Worm (Caenorhabditis elegans) whole organism, L1 larva: ENCODE measurements around the gene flp-3.

Experiments used
- C16A3.4 ChIP-seq: fragments of 150-350 bp; optimal IDR thresholded peaks from 2 replicates; lab custom pipeline; 2014; ENCODE audit warnings: missing biosample characterization, missing genetic modification characterization
- C34B4.2 ChIP-seq: sonication (generic microtip); optimal IDR thresholded peaks from 2 replicates; lab custom pipeline; 2017; ENCODE audit warnings: mild to moderate bottlenecking, missing genetic modification characterization, missing compliant biosample characterization
- F16B12.6 ChIP-seq: fragments of 150-350 bp; optimal IDR thresholded peaks from 2 replicates; lab custom pipeline; 2014; ENCODE audit warnings: missing biosample characterization, missing genetic modification characterization
- aha-1 ChIP-seq: fragments of 150-350 bp; optimal IDR thresholded peaks from 2 replicates; lab custom pipeline; 2014; ENCODE audit warnings: missing biosample characterization, missing genetic modification characterization
- alr-1 ChIP-seq: fragments of 200-800 bp; sonication (Bioruptor generic); optimal IDR thresholded peaks from 2 replicates; lab custom pipeline; 2018; ENCODE audit warnings: borderline replicate concordance, mild to moderate bottlenecking, missing genetic modification characterization, missing compliant biosample characterization
- ama-1 ChIP-seq: fragments of 150-350 bp; optimal IDR thresholded peaks from 2 replicates; lab custom pipeline; 2014
- blmp-1 ChIP-seq: fragments of 150-350 bp; optimal IDR thresholded peaks from 2 replicates; lab custom pipeline; 2014; ENCODE audit warnings: missing biosample characterization, missing genetic modification characterization
- ceh-8 ChIP-seq: fragments of 200-800 bp; sonication (Bioruptor generic); optimal IDR thresholded peaks from 2 replicates; lab custom pipeline; 2018; ENCODE audit warnings: mild to moderate bottlenecking, missing genetic modification characterization, moderate library complexity, missing compliant biosample characterization
- ceh-90 ChIP-seq: sonication (generic microtip); optimal IDR thresholded peaks from 2 replicates; lab custom pipeline; 2016; ENCODE audit warnings: missing genetic modification characterization, missing compliant biosample characterization
- ces-1 ChIP-seq: fragments of 150-350 bp; optimal IDR thresholded peaks from 2 replicates; lab custom pipeline; 2014; ENCODE audit warnings: missing biosample characterization, missing genetic modification reagents, missing genetic modification characterization
- dpl-1 ChIP-seq, 3 experiments: fragments of 150-350 bp in 2 of 3; sonication (generic microtip) in 1 of 3; optimal IDR thresholded peaks; 2 replicates each; lab custom pipeline; 2014 to 2017; ENCODE audit warnings: missing biosample characterization in 3 of 3, missing genetic modification characterization in 3 of 3, missing genetic modification reagents in 3 of 3
- efl-1 ChIP-seq, 4 experiments: fragments of 150-350 bp; optimal IDR thresholded peaks in 3 of 4; peaks in 1 of 4; 1 replicate in 1 of 4; 2 replicates in 3 of 4; lab custom pipeline; 2014; ENCODE audit warnings: missing biosample characterization in 2 of 4, missing genetic modification characterization in 2 of 4, missing genetic modification reagents in 2 of 4
- elt-2 ChIP-seq: sonication (generic microtip); optimal IDR thresholded peaks from 2 replicates; lab custom pipeline; 2016; ENCODE audit warnings: missing genetic modification characterization, mild to moderate bottlenecking, inconsistent platforms, missing compliant biosample characterization, missing genetic modification reagents
- elt-3 ChIP-seq, 6 experiments: fragments of 150-350 bp in 1 of 6; sonication (generic microtip); optimal IDR thresholded peaks; 2 replicates each; lab custom pipeline; 2017 to 2018; ENCODE audit warnings: missing biosample characterization in 6 of 6, missing genetic modification characterization in 6 of 6, inconsistent platforms in 1 of 6
- fkh-10 ChIP-seq: sonication (generic microtip); optimal IDR thresholded peaks from 2 replicates; lab custom pipeline; 2017; ENCODE audit warnings: missing biosample characterization, missing genetic modification reagents, missing genetic modification characterization
- fkh-8 ChIP-seq: sonication (generic microtip); optimal IDR thresholded peaks from 2 replicates; lab custom pipeline; 2016; ENCODE audit warnings: mild to moderate bottlenecking, missing genetic modification characterization, missing compliant biosample characterization
- fos-1 ChIP-seq: fragments of 150-350 bp; optimal IDR thresholded peaks from 2 replicates; lab custom pipeline; 2014; ENCODE audit warnings: missing biosample characterization, missing genetic modification characterization
- hlh-17 ChIP-seq: fragments of 200-800 bp; sonication (Bioruptor generic); optimal IDR thresholded peaks from 2 replicates; lab custom pipeline; 2018; ENCODE audit warnings: missing genetic modification characterization, mild to moderate bottlenecking, missing compliant biosample characterization, moderate library complexity, borderline replicate concordance
- hlh-4 ChIP-seq: sonication (generic microtip); optimal IDR thresholded peaks from 2 replicates; lab custom pipeline; 2016; ENCODE audit warnings: mild to moderate bottlenecking, missing genetic modification characterization, missing compliant biosample characterization
- isw-1 ChIP-seq: fragments of 200-800 bp; sonication (Bioruptor generic); IDR thresholded peaks from 2 replicates; pipeline ENCODE4 v1.3.6; 2022; ENCODE audit warnings: missing genetic modification characterization, missing compliant biosample characterization
- lin-14 ChIP-seq: fragments of 200-800 bp; sonication (Bioruptor generic); optimal IDR thresholded peaks from 2 replicates; lab custom pipeline; 2018; ENCODE audit warnings: mild to moderate bottlenecking, missing genetic modification characterization, moderate library complexity, missing compliant biosample characterization
- lir-3 ChIP-seq: sonication (generic microtip); optimal IDR thresholded peaks from 2 replicates; lab custom pipeline; 2016; ENCODE audit warnings: mild to moderate bottlenecking, missing genetic modification characterization, moderate library complexity, missing compliant biosample characterization; ENCODE audit not compliant: poor library complexity
- mef-2 ChIP-seq: fragments of 150-350 bp; optimal IDR thresholded peaks from 2 replicates; lab custom pipeline; 2014; ENCODE audit warnings: missing biosample characterization, missing genetic modification characterization
- mep-1 ChIP-seq: fragments of 150-350 bp; optimal IDR thresholded peaks from 2 replicates; lab custom pipeline; 2014; ENCODE audit warnings: missing biosample characterization, missing genetic modification characterization
- nhr-11 ChIP-seq: fragments of 150-350 bp; optimal IDR thresholded peaks from 2 replicates; lab custom pipeline; 2014; ENCODE audit warnings: missing biosample characterization, missing genetic modification characterization
- nhr-12 ChIP-seq: sonication (generic microtip); optimal IDR thresholded peaks from 2 replicates; lab custom pipeline; 2017; ENCODE audit warnings: missing biosample characterization, missing genetic modification characterization
- nhr-19 ChIP-seq: fragments of 200-800 bp; sonication (Bioruptor generic); conservative IDR thresholded peaks from 2 replicates; pipeline ENCODE4 v1.3.6; 2022; ENCODE audit warnings: missing genetic modification characterization, missing compliant biosample characterization
- nhr-20 ChIP-seq: sonication (generic microtip); optimal IDR thresholded peaks from 2 replicates; lab custom pipeline; 2016; ENCODE audit warnings: mild to moderate bottlenecking, missing genetic modification characterization, missing compliant biosample characterization
- nhr-71 ChIP-seq: sonication (generic microtip); optimal IDR thresholded peaks from 2 replicates; lab custom pipeline; 2016; ENCODE audit warnings: mild to moderate bottlenecking, missing genetic modification characterization, moderate library complexity, missing compliant biosample characterization
- nhr-76 ChIP-seq: sonication (generic microtip); optimal IDR thresholded peaks from 2 replicates; lab custom pipeline; 2017; ENCODE audit warnings: missing biosample characterization, missing genetic modification characterization
- nhr-84 ChIP-seq: sonication (generic microtip); optimal IDR thresholded peaks from 2 replicates; lab custom pipeline; 2017; ENCODE audit warnings: missing biosample characterization, missing genetic modification characterization
- nhr-90 ChIP-seq: sonication (generic microtip); optimal IDR thresholded peaks from 2 replicates; lab custom pipeline; 2016; ENCODE audit warnings: mild to moderate bottlenecking, missing genetic modification characterization, missing compliant biosample characterization; ENCODE audit not compliant: poor library complexity
- pax-3 ChIP-seq: fragments of 200-800 bp; sonication (Bioruptor generic); optimal IDR thresholded peaks from 2 replicates; lab custom pipeline; 2018; ENCODE audit warnings: mild to moderate bottlenecking, missing genetic modification characterization, moderate library complexity, missing compliant biosample characterization
- rnt-1 ChIP-seq: sonication (generic microtip); optimal IDR thresholded peaks from 2 replicates; lab custom pipeline; 2016; ENCODE audit warnings: mild to moderate bottlenecking, missing genetic modification characterization, moderate library complexity, missing compliant biosample characterization
- snu-23 ChIP-seq: sonication (generic microtip); optimal IDR thresholded peaks from 2 replicates; lab custom pipeline; 2016; ENCODE audit warnings: missing genetic modification characterization, missing compliant biosample characterization
- sox-4 ChIP-seq: sonication (generic microtip); optimal IDR thresholded peaks from 2 replicates; lab custom pipeline; 2016; ENCODE audit warnings: missing genetic modification characterization, missing compliant biosample characterization
- sup-37 ChIP-seq: fragments of 200-800 bp; sonication (Bioruptor generic); optimal IDR thresholded peaks from 2 replicates; lab custom pipeline; 2018; ENCODE audit warnings: mild to moderate bottlenecking, missing genetic modification characterization, missing compliant biosample characterization
- swsn-7 ChIP-seq: sonication (generic microtip); optimal IDR thresholded peaks from 2 replicates; lab custom pipeline; 2016; ENCODE audit warnings: missing genetic modification characterization, missing compliant biosample characterization
- unc-30 ChIP-seq: sonication (generic microtip); optimal IDR thresholded peaks from 2 replicates; lab custom pipeline; 2017; ENCODE audit warnings: missing biosample characterization, missing genetic modification characterization
- unc-86 ChIP-seq: sonication (generic microtip); optimal IDR thresholded peaks from 2 replicates; lab custom pipeline; 2016; ENCODE audit warnings: missing genetic modification characterization, missing compliant biosample characterization
- unc-98 ChIP-seq: fragments of 200-800 bp; sonication (Bioruptor generic); IDR thresholded peaks from 2 replicates; pipeline ENCODE4 v1.3.6; 2022; ENCODE audit warnings: missing genetic modification characterization, missing compliant biosample characterization
- vab-15 ChIP-seq: sonication (generic microtip); optimal IDR thresholded peaks from 2 replicates; lab custom pipeline; 2017; ENCODE audit warnings: missing genotype, mild to moderate bottlenecking, missing genetic modification characterization, missing compliant biosample characterization
- zag-1 ChIP-seq: fragments of 150-350 bp; optimal IDR thresholded peaks from 2 replicates; lab custom pipeline; 2014; ENCODE audit warnings: missing biosample characterization, missing genetic modification characterization
- ztf-11 ChIP-seq, 2 experiments: sonication (generic microtip); optimal IDR thresholded peaks; 2 replicates each; lab custom pipeline; 2016 to 2017; ENCODE audit warnings: missing genetic modification characterization in 2 of 2, missing biosample characterization in 1 of 2, missing compliant biosample characterization in 1 of 2

Gene flp-3

DNA sequence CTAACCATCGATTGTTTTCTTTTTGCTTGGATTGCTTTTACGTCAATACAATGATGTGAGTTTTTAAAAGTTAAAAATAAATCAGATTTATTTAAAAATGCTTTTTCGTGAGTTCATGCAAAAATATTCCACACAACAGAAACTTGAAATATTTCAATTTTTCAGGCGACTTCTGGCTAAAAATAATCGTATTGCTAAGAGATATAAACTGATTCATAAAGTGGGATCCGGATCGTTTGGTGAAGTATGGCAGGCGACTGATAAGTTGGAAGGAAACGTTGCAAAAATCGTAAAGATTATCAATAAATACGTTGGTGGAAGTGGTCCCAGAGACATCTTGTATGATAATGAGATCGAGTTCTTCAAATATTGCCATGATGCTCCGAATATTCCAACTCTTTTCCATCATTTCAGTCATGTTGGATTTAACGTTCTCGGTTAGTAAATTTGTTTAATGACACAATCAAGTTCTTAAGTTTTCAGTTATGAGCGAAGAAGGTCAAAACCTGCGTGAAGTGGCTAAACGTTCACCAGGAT, 32.2 kb downstream of the flp-3 start, which contains the start of gene ZC373.3:
Gene ZC373.3 (plus strand): TSS at position 51 of the 537 bp plus-strand sequence.
- TF ChIP-seq nhr-12 (no peak), C34B4.2 (tag; lab: Kevin White, UChicago) (no peak), nhr-19 (GFP tag; lab: Robert Waterston, UW) (no peak), snu-23 (GFP tag; lab: Kevin White, UChicago) (no peak), ces-1 (GFP tag; lab: Kevin White, UChicago) (no peak), nhr-11 (no peak), sup-37 (GFP tag; lab: Kevin White, UChicago) (no peak), nhr-76 (tag; lab: Kevin White, UChicago) (no peak), fkh-8 (tag; lab: Kevin White, UChicago) (no peak)

DNA sequence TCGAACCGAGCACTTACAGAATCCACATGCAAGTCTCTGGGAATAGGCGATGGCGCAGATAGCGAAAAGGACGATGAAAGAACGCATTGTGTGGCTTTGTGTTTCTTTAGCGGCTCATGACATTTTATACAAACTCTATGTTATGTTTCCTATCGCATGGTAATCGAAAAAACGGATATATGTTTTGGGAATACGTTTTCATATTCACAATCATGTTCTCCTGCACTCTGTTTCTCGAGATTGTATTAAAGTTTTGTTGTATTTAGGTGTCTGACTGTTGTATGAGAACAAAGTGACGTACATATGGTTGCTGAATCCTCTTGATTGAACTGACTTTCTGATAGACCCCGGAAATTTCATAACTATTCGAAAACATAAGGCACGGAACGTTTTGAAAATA, 34.4 kb downstream of the flp-3 start, which contains the start of gene ZC373.2:
Gene ZC373.2 (minus strand): TSS at position 101 of the 400 bp plus-strand sequence.
- TF ChIP-seq dpl-1 (GFP tag; optimal IDR thresholded peaks at IDR 0.05; lab: Kevin White, UChicago): no peak
- no peak for TF ChIP-seq fos-1 (tag; lab: Kevin White, UChicago)
- no peak for TF ChIP-seq lin-14 (GFP tag; lab: Kevin White, UChicago)
- no peak for TF ChIP-seq fkh-10 (GFP tag; lab: Kevin White, UChicago)

DNA sequence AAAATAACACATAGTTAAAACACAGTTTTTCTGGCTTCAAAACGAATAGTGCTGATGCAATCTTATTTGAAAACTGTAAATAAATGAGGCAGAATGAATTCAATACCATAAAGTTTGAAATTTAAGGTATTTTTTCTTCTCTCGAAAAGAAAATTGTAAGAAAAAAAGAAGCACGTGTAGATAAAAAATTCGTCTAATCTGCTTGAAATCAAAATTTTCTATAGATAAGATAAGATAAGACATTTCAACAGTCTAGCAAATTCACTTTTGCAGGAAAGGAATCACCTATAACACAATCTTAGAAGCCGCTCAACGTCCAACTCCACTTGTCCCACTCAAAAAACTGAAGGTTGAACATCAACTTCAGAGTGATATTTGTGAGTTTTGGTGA, 38.4 kb downstream of the flp-3 start:
- TF ChIP-seq ceh-90 (tag; lab: Kevin White, UChicago) (no peak), blmp-1 (peak; percentile 13), mep-1 (tag; lab: Kevin White, UChicago) (no peak), elt-2 (peak; percentile 78), elt-3 (tag; optimal IDR thresholded peaks at IDR 0.05; lab: Kevin White, UChicago) (peak in 3 of 6 experiments; percentile 14 to 34 (median 27)), efl-1 (optimal IDR thresholded peaks at IDR 0.05; lab: Kevin White, UChicago) (no peak), efl-1 (GFP tag; optimal IDR thresholded peaks at IDR 0.05 in 1 of 2; lab: Kevin White, UChicago) (no peak), ces-1 (GFP tag; lab: Kevin White, UChicago) (no peak), zag-1 (no peak), mef-2 (tag; lab: Kevin White, UChicago) (no peak), ztf-11 (tag; optimal IDR thresholded peaks at IDR 0.05; lab: Kevin White, UChicago) (no peak), hlh-4 (tag; lab: Kevin White, UChicago) (no peak)

ce11 chrX:10053742-10054409, 38.9 kb downstream of the flp-3 start, which contains the start of gene cbs-1:
cbs-1 (plus strand) TSS chrX:10054275.
- TF ChIP-seq C16A3.4 (tag; lab: Kevin White, UChicago) (no peak), elt-2 (peak; percentile 71), aha-1 (tag; lab: Kevin White, UChicago) (no peak), vab-15 (tag; lab: Kevin White, UChicago) (no peak), swsn-7 (tag; lab: Kevin White, UChicago) (no peak), isw-1 (no peak), hlh-4 (tag; lab: Kevin White, UChicago) (no peak), pax-3 (no peak), ceh-8 (GFP tag; lab: Kevin White, UChicago) (no peak), zag-1 (no peak), blmp-1 (no peak), hlh-17 (GFP tag; lab: Kevin White, UChicago) (no peak), lin-14 (GFP tag; lab: Kevin White, UChicago) (peak; percentile 46), alr-1 (tag; lab: Kevin White, UChicago) (no peak), nhr-19 (GFP tag; lab: Robert Waterston, UW) (no peak), nhr-71 (tag; lab: Kevin White, UChicago) (peak; percentile 35), nhr-90 (tag; lab: Kevin White, UChicago) (no peak), rnt-1 (tag; lab: Kevin White, UChicago) (no peak), fos-1 (tag; lab: Kevin White, UChicago) (no peak), ama-1 (lab: Kevin White, UChicago) (no peak), mep-1 (tag; lab: Kevin White, UChicago) (no peak), unc-98 (GFP tag; lab: Robert Waterston, UW) (no peak), sox-4 (no peak), nhr-84 (no peak), unc-86 (no peak), nhr-20 (peak; percentile 57), unc-30 (no peak), F16B12.6 (no peak), lir-3 (tag; lab: Kevin White, UChicago) (no peak), elt-3 (tag; optimal IDR thresholded peaks at IDR 0.05; lab: Kevin White, UChicago) (peak in 1 of 6 experiments; percentile 2)
